Fruit fly (Drosophila melanogaster): ENCODE data around the gene Wdr82.

The Wdr82 gene

dm6 chr2L:8334705-8335104 lies 39.6 kb upstream of the Wdr82 start (continued):
- TF ChIP-seq CG12391 (tag; optimal IDR thresholded peaks at IDR 0.05) (no peak), org-1 (GFP tag; optimal IDR thresholded peaks at IDR 0.05) (no peak), ap (GFP tag; IDR thresholded peaks at IDR 0.05) (no peak), CG17361 (GFP tag; IDR thresholded peaks at IDR 0.05) (no peak), vvl (GFP tag; IDR thresholded peaks at IDR 0.05) (no peak; the same call in 1 of the 2 replicates), Meics (GFP tag; optimal IDR thresholded peaks at IDR 0.05) (no peak), Bgb (GFP tag; IDR thresholded peaks at IDR 0.05; ENCODE audit: partially characterized antibody) (no peak), p53 (GFP tag; optimal IDR thresholded peaks at IDR 0.05) (no peak), Rx (GFP tag; IDR thresholded peaks at IDR 0.05) (peak; percentile 40; the same call in 1 of the 2 replicates), CG11560 (tag; IDR thresholded peaks at IDR 0.05) (no peak), chinmo (GFP tag; IDR thresholded peaks at IDR 0.05; ENCODE audit: partially characterized antibody) (0 out of 4 replicates have a peak, but pooled peaks have one; percentile 68), Max (GFP tag; optimal IDR thresholded peaks at IDR 0.05) (no peak), CG6791 (GFP tag; IDR thresholded peaks at IDR 0.05; ENCODE audit: partially characterized antibody) (no peak), CG12155 (GFP tag; optimal IDR thresholded peaks at IDR 0.05) (no peak), CG3847 (GFP tag; IDR thresholded peaks at IDR 0.05) (no peak), jigr1 (GFP tag; IDR thresholded peaks at IDR 0.05) (no peak), CG8478 (optimal IDR thresholded peaks at IDR 0.05) (no peak), Poxn (GFP tag; IDR thresholded peaks at IDR 0.05) (no peak), Dref (GFP tag; IDR thresholded peaks at IDR 0.05) (no peak), CG13424 (tag; optimal IDR thresholded peaks at IDR 0.05) (no peak), dmrt11E (tag; optimal IDR thresholded peaks at IDR 0.05) (no peak), HHEX (GFP tag; optimal IDR thresholded peaks at IDR 0.05) (no peak), CG8359 (GFP tag; optimal IDR thresholded peaks at IDR 0.05; ENCODE audit: borderline replicate concordance) (no peak), gfzf (GFP tag; optimal IDR thresholded peaks at IDR 0.05) (no peak), Taf1 (GFP tag; IDR thresholded peaks at IDR 0.05) (no peak), CG3163 (GFP tag; optimal IDR thresholded peaks at IDR 0.05) (no peak), pzg (GFP tag; optimal IDR thresholded peaks at IDR 0.05) (no peak), wek (GFP tag; optimal IDR thresholded peaks at IDR 0.05) (no peak), cwo (GFP tag; optimal IDR thresholded peaks at IDR 0.05) (peak; percentile 10), mld (GFP tag; IDR thresholded peaks at IDR 0.05; ENCODE audit: partially characterized antibody) (no peak), Dip3 (GFP tag; optimal IDR thresholded peaks at IDR 0.05) (no peak), CG10979 (tag; optimal IDR thresholded peaks at IDR 0.05) (peak; percentile 49), Ets97D (GFP tag; optimal IDR thresholded peaks at IDR 0.05) (no peak), Eip74EF (GFP tag; optimal IDR thresholded peaks at IDR 0.05) (no peak), Mrtf (GFP tag; IDR thresholded peaks at IDR 0.05) (0 out of 3 replicates have a peak, but pooled peaks have one; percentile 19), Lhr (GFP tag; optimal IDR thresholded peaks at IDR 0.05) (no peak), bcd (GFP tag; optimal IDR thresholded peaks at IDR 0.05) (no peak), CG17568 (GFP tag; optimal IDR thresholded peaks at IDR 0.05) (no peak), Atf6 (GFP tag; IDR thresholded peaks at IDR 0.05) (0 out of 2 replicates have a peak, but pooled peaks have one; percentile 8), CoRest (tag; optimal IDR thresholded peaks at IDR 0.05) (peak; percentile 11), gro (GFP tag; optimal IDR thresholded peaks at IDR 0.05) (no peak), BtbVII (GFP tag; optimal IDR thresholded peaks at IDR 0.05) (no peak), ind (GFP tag; optimal IDR thresholded peaks at IDR 0.05) (no peak), zfh1 (GFP tag; IDR thresholded peaks at IDR 0.05) (peak; percentile 63; the same call in 2 of the 3 replicates), CG18011 (GFP tag; optimal IDR thresholded peaks at IDR 0.05) (peak; percentile 96), CG6689 (GFP tag; IDR thresholded peaks at IDR 0.05) (0 out of 2 replicates have a peak, but pooled peaks have one; percentile 18), C15 (GFP tag; IDR thresholded peaks at IDR 0.05) (no peak), Vsx1 (GFP tag; optimal IDR thresholded peaks at IDR 0.05) (no peak), Asciz (GFP tag; optimal IDR thresholded peaks at IDR 0.05) (no peak), amos (GFP tag; IDR thresholded peaks at IDR 0.05; ENCODE audit: partially characterized antibody) (no peak)

Data from whole organism, embryonic.